Worm (Caenorhabditis elegans) whole organism, late embryonic: Measurements from ENCODE around the gene fipr-15.

Source experiments
- C08G9.2 ChIP-seq: sonication (generic microtip); optimal IDR thresholded peaks from 2 replicates; lab custom pipeline; 2016; ENCODE audit warnings: mild to moderate bottlenecking, missing genetic modification characterization, moderate library complexity, missing compliant biosample characterization
- C38D4.7 ChIP-seq: fragments of 200-800 bp; sonication (Bioruptor generic); optimal IDR thresholded peaks from 2 replicates; lab custom pipeline; 2018; ENCODE audit warnings: mild to moderate bottlenecking, missing genetic modification characterization, moderate library complexity, missing compliant biosample characterization
- K09A11.1 ChIP-seq: sonication (generic microtip); optimal IDR thresholded peaks from 2 replicates; lab custom pipeline; 2017; ENCODE audit warnings: antibody characterized with exemption, mild to moderate bottlenecking, missing genetic modification characterization, missing compliant biosample characterization; ENCODE audit not compliant: insufficient read depth
- Y22D7AL.16 ChIP-seq: sonication (generic microtip); optimal IDR thresholded peaks from 2 replicates; lab custom pipeline; 2016; ENCODE audit warnings: missing genetic modification characterization, missing compliant biosample characterization
- ahr-1 ChIP-seq: sonication (generic microtip); optimal IDR thresholded peaks from 2 replicates; lab custom pipeline; 2016; ENCODE audit warnings: missing genetic modification characterization, missing compliant biosample characterization
- ama-1 ChIP-seq: fragments of 150-350 bp; optimal IDR thresholded peaks from 2 replicates; lab custom pipeline; 2014
- ceh-14 ChIP-seq: sonication (generic microtip); optimal IDR thresholded peaks from 2 replicates; lab custom pipeline; 2016; ENCODE audit warnings: missing genotype, missing genetic modification characterization, missing compliant biosample characterization
- ceh-18 ChIP-seq: sonication (generic microtip); optimal IDR thresholded peaks from 2 replicates; lab custom pipeline; 2016; ENCODE audit warnings: missing genetic modification characterization, missing compliant biosample characterization
- ceh-2 ChIP-seq: sonication (generic microtip); optimal IDR thresholded peaks from 2 replicates; lab custom pipeline; 2016; ENCODE audit warnings: missing genotype, missing genetic modification characterization, missing compliant biosample characterization
- ceh-22 ChIP-seq: sonication (generic microtip); optimal IDR thresholded peaks from 2 replicates; lab custom pipeline; 2017; ENCODE audit warnings: missing biosample characterization, missing genetic modification characterization
- ceh-30 ChIP-seq: fragments of 150-350 bp; optimal IDR thresholded peaks from 2 replicates; lab custom pipeline; 2014; ENCODE audit warnings: missing biosample characterization, missing genetic modification characterization
- ceh-34 ChIP-seq: sonication (generic microtip); optimal IDR thresholded peaks from 2 replicates; lab custom pipeline; 2016; ENCODE audit warnings: mild to moderate bottlenecking, missing genetic modification characterization, missing compliant biosample characterization
- ceh-45 ChIP-seq: fragments of 200-800 bp; sonication (Bioruptor generic); IDR thresholded peaks from 2 replicates; pipeline ENCODE4 v1.3.6; 2022; ENCODE audit warnings: missing genetic modification reagents, missing genetic modification characterization, missing compliant biosample characterization
- ceh-6 ChIP-seq: fragments of 200-800 bp; sonication (Bioruptor generic); optimal IDR thresholded peaks from 2 replicates; lab custom pipeline; 2018; ENCODE audit warnings: mild to moderate bottlenecking, missing genetic modification characterization, missing compliant biosample characterization
- ceh-9 ChIP-seq: sonication (generic microtip); optimal IDR thresholded peaks from 2 replicates; lab custom pipeline; 2016; ENCODE audit warnings: mild to moderate bottlenecking, missing genetic modification characterization, inconsistent platforms, missing compliant biosample characterization
- dmd-4 ChIP-seq: sonication (generic microtip); optimal IDR thresholded peaks from 2 replicates; lab custom pipeline; 2016; ENCODE audit warnings: borderline replicate concordance, missing genetic modification characterization, missing compliant biosample characterization
- dve-1 ChIP-seq: sonication (generic microtip); optimal IDR thresholded peaks from 2 replicates; lab custom pipeline; 2017; ENCODE audit warnings: antibody characterized with exemption, mild to moderate bottlenecking, missing genetic modification characterization, missing compliant biosample characterization
- elt-2 ChIP-seq: sonication (generic microtip); optimal IDR thresholded peaks from 2 replicates; lab custom pipeline; 2016; ENCODE audit warnings: missing genetic modification reagents, missing genetic modification characterization, missing compliant biosample characterization
- elt-4 ChIP-seq: sonication (generic microtip); optimal IDR thresholded peaks from 2 replicates; lab custom pipeline; 2016; ENCODE audit warnings: missing genetic modification characterization, missing compliant biosample characterization
- fax-1 ChIP-seq: sonication (generic microtip); optimal IDR thresholded peaks from 2 replicates; lab custom pipeline; 2016; ENCODE audit warnings: missing genotype, missing genetic modification characterization, missing compliant biosample characterization
- gmeb-2 ChIP-seq: sonication (generic microtip); optimal IDR thresholded peaks from 2 replicates; lab custom pipeline; 2016; ENCODE audit warnings: missing genetic modification characterization, inconsistent platforms, missing compliant biosample characterization
- hlh-13 ChIP-seq: fragments of 200-800 bp; sonication (Bioruptor generic); optimal IDR thresholded peaks from 2 replicates; lab custom pipeline; 2018; ENCODE audit warnings: mild to moderate bottlenecking, missing genetic modification characterization, missing compliant biosample characterization
- hlh-6 ChIP-seq: sonication (generic microtip); optimal IDR thresholded peaks from 2 replicates; lab custom pipeline; 2016; ENCODE audit warnings: missing genotype, missing genetic modification characterization, missing compliant biosample characterization
- lin-11 ChIP-seq: fragments of 200-800 bp; sonication (Bioruptor generic); optimal IDR thresholded peaks from 2 replicates; lab custom pipeline; 2018; ENCODE audit warnings: mild to moderate bottlenecking, missing genetic modification characterization, missing compliant biosample characterization
- madf-2 ChIP-seq: sonication (generic microtip); optimal IDR thresholded peaks from 2 replicates; lab custom pipeline; 2017; ENCODE audit warnings: missing genetic modification characterization, missing compliant biosample characterization
- mec-3 ChIP-seq: sonication (generic microtip); optimal IDR thresholded peaks from 2 replicates; lab custom pipeline; 2016; ENCODE audit warnings: borderline replicate concordance, missing genetic modification characterization, missing compliant biosample characterization
- nhr-11 ChIP-seq: fragments of 150-350 bp; optimal IDR thresholded peaks from 2 replicates; lab custom pipeline; 2014; ENCODE audit warnings: missing biosample characterization, missing genetic modification characterization
- pax-1 ChIP-seq: fragments of 150-350 bp; optimal IDR thresholded peaks from 2 replicates; lab custom pipeline; 2014; ENCODE audit warnings: missing biosample characterization, missing genetic modification characterization
- pha-4 ChIP-seq: fragments of 150-350 bp; optimal IDR thresholded peaks from 2 replicates; lab custom pipeline; 2018; ENCODE audit warnings: missing biosample characterization, missing genetic modification reagents, missing genetic modification characterization
- pros-1 ChIP-seq: fragments of 150-350 bp; optimal IDR thresholded peaks from 2 replicates; lab custom pipeline; 2014; ENCODE audit warnings: missing biosample characterization, missing genetic modification reagents, missing genetic modification characterization
- ref-2 ChIP-seq: sonication (generic microtip); optimal IDR thresholded peaks from 2 replicates; lab custom pipeline; 2016; ENCODE audit warnings: missing genetic modification characterization, missing compliant biosample characterization
- rnt-1 ChIP-seq: sonication (generic microtip); optimal IDR thresholded peaks from 2 replicates; lab custom pipeline; 2016; ENCODE audit warnings: missing genetic modification characterization, missing compliant biosample characterization
- sox-2 ChIP-seq: fragments of 200-800 bp; sonication (Bioruptor generic); IDR thresholded peaks from 2 replicates; pipeline ENCODE4 v1.3.6; 2022; ENCODE audit warnings: missing genetic modification reagents, missing genetic modification characterization, missing compliant biosample characterization
- sox-4 ChIP-seq: sonication (generic microtip); optimal IDR thresholded peaks from 2 replicates; lab custom pipeline; 2017; ENCODE audit warnings: mild to moderate bottlenecking, missing genetic modification characterization, inconsistent platforms, missing compliant biosample characterization
- syd-9 ChIP-seq: sonication (generic microtip); optimal IDR thresholded peaks from 2 replicates; lab custom pipeline; 2016; ENCODE audit warnings: mild to moderate bottlenecking, missing genetic modification characterization, moderate library complexity, missing compliant biosample characterization
- tbx-2 ChIP-seq: sonication (generic microtip); optimal IDR thresholded peaks from 2 replicates; lab custom pipeline; 2016; ENCODE audit warnings: missing genetic modification characterization, missing compliant biosample characterization
- unc-3 ChIP-seq, 2 experiments: fragments of 200-800 bp in 1 of 2; sonication (Bioruptor generic) in 1 of 2; sonication (generic microtip) in 1 of 2; conservative IDR thresholded peaks in 1 of 2; optimal IDR thresholded peaks in 1 of 2; 2 replicates each; pipeline versions ENCODE4 v1.3.6 to Lab custom; 2016 to 2022; ENCODE audit warnings: missing compliant biosample characterization in 2 of 2, missing genetic modification characterization in 2 of 2, missing genetic modification reagents in 1 of 2
- unc-42 ChIP-seq: sonication (generic microtip); optimal IDR thresholded peaks from 2 replicates; lab custom pipeline; 2016; ENCODE audit warnings: missing genotype, missing genetic modification characterization, missing compliant biosample characterization
- unc-55 ChIP-seq: sonication (generic microtip); optimal IDR thresholded peaks from 2 replicates; lab custom pipeline; 2017; ENCODE audit warnings: missing biosample characterization, missing genetic modification reagents, missing genetic modification characterization
- zip-5 ChIP-seq: sonication (generic microtip); optimal IDR thresholded peaks from 2 replicates; lab custom pipeline; 2016; ENCODE audit warnings: missing genetic modification characterization, missing compliant biosample characterization
- ztf-16 ChIP-seq: sonication (generic microtip); optimal IDR thresholded peaks from 2 replicates; lab custom pipeline; 2017; ENCODE audit warnings: missing genetic modification characterization, missing compliant biosample characterization

Gene fipr-15

DNA sequence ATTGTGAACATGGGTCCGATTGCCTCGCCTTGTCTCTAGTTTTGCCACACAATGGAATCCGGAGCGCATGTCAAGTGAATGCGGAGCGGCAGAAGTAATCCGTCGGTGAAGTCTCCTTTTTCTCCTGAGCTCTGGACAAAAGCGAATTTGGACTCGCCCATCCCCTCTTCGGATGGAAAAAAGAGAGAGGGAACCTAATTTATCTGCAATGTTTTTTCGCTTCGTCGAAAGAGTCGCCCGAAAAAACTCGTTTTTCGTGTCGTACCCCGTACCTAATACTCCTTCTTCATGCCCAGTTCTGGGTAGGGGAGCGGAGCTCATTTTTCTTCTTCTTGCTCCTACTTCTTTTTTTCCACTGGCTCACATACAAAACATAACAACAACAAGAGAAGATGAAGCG, 10.2 kb upstream of the fipr-15 start:
- no peak for TF ChIP-seq tbx-2
- TF ChIP-seq C38D4.7 = no peak
- TF ChIP-seq unc-42 = peak; percentile 70
- TF ChIP-seq ref-2 (tag; lab: Kevin White, UChicago) = no peak

- TF ChIP-seq sox-4 (tag; lab: Kevin White, UChicago) = no peak
- TF ChIP-seq ahr-1 (tag; lab: Kevin White, UChicago) = no peak
- TF ChIP-seq mec-3 (tag; lab: Kevin White, UChicago) = no peak
- TF ChIP-seq zip-5 (tag; lab: Kevin White, UChicago) = no peak
- TF ChIP-seq ceh-2 = no peak
- TF ChIP-seq fax-1 = no peak
- no peak for TF ChIP-seq C08G9.2 (tag; lab: Kevin White, UChicago)
- no peak for TF ChIP-seq elt-4
- no peak for TF ChIP-seq nhr-11 (tag; lab: Kevin White, UChicago)
- no peak for TF ChIP-seq madf-2
- TF ChIP-seq ztf-16 (tag; lab: Kevin White, UChicago) = no peak
- TF ChIP-seq syd-9 (tag; lab: Kevin White, UChicago) = no peak
- no peak for TF ChIP-seq ama-1 (lab: Kevin White, UChicago)
Measured at ce11 chrIV:10874527-10874926, 5.8 kb upstream of the fipr-15 start, which contains the start of gene F13E9.12. Gene F13E9.12, minus strand, starts transcription at chrIV:10874627.

DNA sequence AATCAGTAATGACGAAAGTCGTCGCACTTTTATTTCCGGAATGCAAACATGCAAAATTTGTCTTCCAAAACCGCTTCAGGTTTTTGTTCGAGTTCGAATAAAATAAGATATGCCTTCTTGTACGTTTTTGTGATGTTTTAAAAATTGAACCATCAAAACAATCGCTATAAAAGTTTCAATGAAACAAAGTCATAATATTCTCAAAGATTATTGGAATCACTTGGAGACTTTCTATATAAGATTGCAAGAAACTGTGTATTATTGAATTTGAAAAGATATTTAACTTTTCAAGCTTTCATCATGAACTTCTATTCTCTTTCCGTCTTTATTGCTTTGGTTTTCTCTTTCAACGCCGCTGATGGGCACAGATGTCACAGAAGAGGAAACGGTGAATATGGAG, 3.5 kb upstream of the fipr-15 start, which contains the start of gene fipr-14:
TSS of gene fipr-14 (plus strand) at position 301 of the 400 bp plus-strand sequence.
- no peak for TF ChIP-seq zip-5 (tag; lab: Kevin White, UChicago)
- no peak for TF ChIP-seq lin-11
- no peak for TF ChIP-seq nhr-11 (tag; lab: Kevin White, UChicago)
- TF ChIP-seq hlh-13 = no peak
- no peak for TF ChIP-seq ceh-34
- no peak for TF ChIP-seq elt-2 (tag; lab: Kevin White, UChicago)
- TF ChIP-seq pha-4 = no peak
- no peak for TF ChIP-seq K09A11.1
- TF ChIP-seq unc-3 (GFP tag; conservative IDR thresholded peaks at IDR 0.05; lab: Robert Waterston, UW) = no peak
- TF ChIP-seq unc-3 (tag; optimal IDR thresholded peaks at IDR 0.05; lab: Kevin White, UChicago) = no peak
- TF ChIP-seq Y22D7AL.16 = no peak
- TF ChIP-seq ceh-30 = no peak
- no peak for TF ChIP-seq unc-55 (GFP tag; lab: Kevin White, UChicago)
- TF ChIP-seq rnt-1 = no peak
- TF ChIP-seq gmeb-2 (tag; lab: Kevin White, UChicago) = no peak

DNA sequence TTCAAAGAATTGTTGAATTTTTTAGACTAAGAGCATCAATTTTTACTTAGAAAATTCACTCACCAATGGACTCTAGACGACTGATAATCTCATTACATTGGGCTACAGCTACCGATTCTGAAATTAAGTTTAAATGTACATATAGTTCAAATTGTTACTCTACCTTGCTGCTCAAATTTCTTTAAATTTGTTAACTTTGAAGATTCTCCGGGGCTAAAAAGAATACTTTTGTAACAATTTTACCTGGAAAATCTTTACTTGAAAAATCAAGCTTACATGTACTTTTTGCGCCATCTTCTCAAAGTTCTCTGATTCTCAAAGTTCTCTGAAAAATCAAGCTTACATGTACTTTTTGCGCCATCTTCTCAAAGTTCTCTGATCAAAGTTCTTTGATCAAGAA, 822 bp upstream of the fipr-15 start, which contains the start of gene sdz-13:
TSS of gene sdz-13 (minus strand) at position 101 of the 400 bp plus-strand sequence.
- TF ChIP-seq unc-3 (GFP tag; conservative IDR thresholded peaks at IDR 0.05; lab: Robert Waterston, UW) (no peak), unc-3 (tag; optimal IDR thresholded peaks at IDR 0.05; lab: Kevin White, UChicago) (no peak), mec-3 (tag; lab: Kevin White, UChicago) (no peak), hlh-6 (tag; lab: Kevin White, UChicago) (no peak)
- TF ChIP-seq, all 69 proteins: peak for 0

DNA sequence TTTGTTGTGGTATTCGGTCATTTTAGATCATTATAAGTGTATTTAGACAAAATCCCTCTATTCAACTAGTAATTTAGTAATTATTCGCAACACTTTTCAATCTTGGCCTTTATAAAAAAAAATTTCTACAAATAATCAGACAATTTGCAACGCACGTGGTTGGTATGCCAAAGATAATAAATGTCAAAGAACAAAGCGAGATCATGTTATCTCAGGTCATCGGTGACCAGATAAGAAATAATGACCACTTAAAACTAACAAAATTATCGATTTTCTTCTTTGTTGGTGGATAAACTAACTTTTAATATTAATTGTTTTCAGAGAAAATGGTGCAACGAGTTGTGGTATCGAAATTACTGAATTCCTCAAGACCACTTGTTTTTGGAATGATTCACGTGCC, 866 bp downstream of the fipr-15 start, which contains the start of gene F13E9.13:
TSS of gene F13E9.13 (plus strand) at position 317 of the 400 bp plus-strand sequence.
- TF ChIP-seq elt-2 (tag; lab: Kevin White, UChicago) (peak; percentile 86), hlh-13 (no peak), dve-1 (tag; lab: Kevin White, UChicago) (no peak), ceh-45 (GFP tag; lab: Robert Waterston, UW) (no peak)

DNA sequence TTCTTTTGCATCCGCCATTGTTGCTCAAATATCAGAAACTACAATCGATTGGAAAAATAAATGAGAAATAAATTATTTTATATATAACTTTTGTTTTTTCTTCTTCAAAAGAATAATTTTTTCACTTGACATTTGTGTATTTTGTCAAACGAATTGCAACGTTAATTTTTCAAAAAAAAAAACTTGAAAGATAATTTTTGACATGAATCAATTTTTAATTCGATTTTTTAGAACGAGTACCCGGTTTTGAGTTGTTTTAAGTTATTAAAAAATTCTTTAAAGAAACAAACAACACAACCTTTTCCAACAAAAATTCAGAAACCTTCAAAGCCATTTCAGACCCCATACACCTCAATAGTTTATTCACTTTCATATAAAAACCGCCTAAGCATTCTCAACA, 3.9 kb downstream of the fipr-15 start, which contains the start of gene F13E9.5:
TSS of gene F13E9.5 (minus strand) at position 101 of the 400 bp plus-strand sequence.
- TF ChIP-seq lin-11 (no peak), pax-1 (no peak), dmd-4 (tag; lab: Kevin White, UChicago) (no peak), ceh-9 (no peak), ceh-22 (tag; lab: Kevin White, UChicago) (no peak), pros-1 (tag; lab: Kevin White, UChicago) (no peak), ceh-6 (GFP tag; lab: Kevin White, UChicago) (no peak), gmeb-2 (tag; lab: Kevin White, UChicago) (no peak), ztf-16 (tag; lab: Kevin White, UChicago) (no peak), ahr-1 (tag; lab: Kevin White, UChicago) (no peak), ceh-18 (tag; lab: Kevin White, UChicago) (no peak), C38D4.7 (no peak), mec-3 (tag; lab: Kevin White, UChicago) (no peak), tbx-2 (no peak), ceh-14 (tag; lab: Kevin White, UChicago) (no peak), ceh-30 (no peak), ceh-45 (GFP tag; lab: Robert Waterston, UW) (no peak), sox-2 (no peak)
- TF ChIP-seq, all 69 proteins: peak for 0
